Fruit fly (Drosophila melanogaster) whole organism, embryonic: ENCODE results near the gene CG31871.
A peak's percentile ranks its signal among the peaks of the same experiment; 100 is the strongest.

Experiments
- CG10147 ChIP-seq: fragments of 200-800 bp; sonication (Bioruptor generic); optimal IDR thresholded peaks from 2 replicates; lab custom pipeline; 2019; ENCODE audit warnings: missing biosample characterization, mild to moderate bottlenecking, missing genetic modification characterization, moderate library complexity
- CG15601 ChIP-seq: fragments of 200-800 bp; sonication (Bioruptor generic); optimal IDR thresholded peaks from 3 replicates; lab custom pipeline; 2019; ENCODE audit warnings: missing biosample characterization, mild to moderate bottlenecking, missing genetic modification characterization, moderate library complexity
- CG16813 ChIP-seq: fragments of 200-800 bp; sonication (Bioruptor generic); IDR thresholded peaks from 3 replicates; pipeline ENCODE4 v1.3.6; 2022; ENCODE audit warnings: missing biosample characterization, missing genetic modification characterization; ENCODE audit not compliant: partially characterized antibody
- CG17568 ChIP-seq: fragments of 200-800 bp; sonication (Bioruptor generic); optimal IDR thresholded peaks from 2 replicates; lab custom pipeline; 2018; ENCODE audit warnings: missing biosample characterization, mild to moderate bottlenecking, missing genetic modification characterization, moderate library complexity
- CG18011 ChIP-seq: fragments of 200-800 bp; sonication (Bioruptor generic); optimal IDR thresholded peaks from 2 replicates; lab custom pipeline; 2017; ENCODE audit warnings: missing biosample characterization, missing genetic modification characterization, mild to moderate bottlenecking, moderate library complexity, missing genotype
- CG18262 ChIP-seq: fragments of 200-800 bp; optimal IDR thresholded peaks from 3 replicates; lab custom pipeline; 2019; ENCODE audit warnings: missing biosample characterization, mild to moderate bottlenecking, missing genetic modification characterization, moderate library complexity
- CG32772 ChIP-seq: fragments of 200-800 bp; sonication (Bioruptor generic); IDR thresholded peaks from 2 replicates; pipeline ENCODE4 v1.3.6; 2022; ENCODE audit warnings: missing biosample characterization, missing genetic modification characterization
- CG3847 ChIP-seq: fragments of 200-800 bp; sonication (Bioruptor generic); IDR thresholded peaks from 2 replicates; pipeline ENCODE4 v1.3.6; 2022; ENCODE audit warnings: missing biosample characterization, missing genetic modification characterization
- CG43689 ChIP-seq: fragments of 200-800 bp; sonication (Bioruptor generic); IDR thresholded peaks from 2 replicates; pipeline ENCODE4 v1.3.6; 2022; ENCODE audit warnings: missing biosample characterization, missing genetic modification characterization
- CG4730 ChIP-seq: fragments of 200-800 bp; sonication (Bioruptor generic); IDR thresholded peaks from 2 replicates; pipeline ENCODE4 v1.3.6; 2022; ENCODE audit warnings: missing biosample characterization, missing genetic modification characterization
- CG5180 ChIP-seq: fragments of 200-800 bp; sonication (Bioruptor generic); optimal IDR thresholded peaks from 3 replicates; lab custom pipeline; 2017; ENCODE audit warnings: missing biosample characterization, missing genetic modification characterization, mild to moderate bottlenecking, moderate library complexity, missing genetic modification reagents
- CG7556 ChIP-seq: fragments of 200-800 bp; sonication (Bioruptor generic); optimal IDR thresholded peaks from 2 replicates; lab custom pipeline; 2017; ENCODE audit warnings: missing biosample characterization, mild to moderate bottlenecking, missing genetic modification characterization
- CG9215 ChIP-seq: fragments of 200-800 bp; sonication (Bioruptor generic); IDR thresholded peaks from 2 replicates; pipeline ENCODE4 v1.3.6; 2022; ENCODE audit warnings: missing biosample characterization, missing genetic modification characterization
- CG9932 ChIP-seq: fragments of 200-800 bp; sonication (Bioruptor generic); IDR thresholded peaks from 2 replicates; pipeline ENCODE4 v1.3.6; 2022; ENCODE audit warnings: missing biosample characterization, missing genetic modification characterization
- CTCF ChIP-seq: fragments of 200-800 bp; sonication (Bioruptor generic); optimal IDR thresholded peaks from 2 replicates; lab custom pipeline; 2017; ENCODE audit warnings: missing biosample characterization, mild to moderate bottlenecking, missing genetic modification characterization, moderate library complexity
- D19B ChIP-seq: fragments of 200-800 bp; sonication (Bioruptor generic); optimal IDR thresholded peaks from 2 replicates; lab custom pipeline; 2017; ENCODE audit warnings: missing biosample characterization, mild to moderate bottlenecking, missing genetic modification characterization
- Ets65A ChIP-seq: fragments of 200-800 bp; sonication (Bioruptor generic); peaks from one replicate; lab custom pipeline; 2016; ENCODE audit warnings: missing biosample characterization, missing genetic modification characterization
- Hsf ChIP-seq: fragments of 200-800 bp; sonication (Bioruptor generic); optimal IDR thresholded peaks from 3 replicates; lab custom pipeline; 2016; ENCODE audit warnings: missing biosample characterization, missing genetic modification characterization
- MESR4 ChIP-seq: fragments of 200-800 bp; sonication (Bioruptor generic); optimal IDR thresholded peaks from 2 replicates; lab custom pipeline; 2018; ENCODE audit warnings: missing biosample characterization, mild to moderate bottlenecking, missing genetic modification characterization, moderate library complexity
- NC2β ChIP-seq: fragments of 200-800 bp; sonication (Bioruptor generic); optimal IDR thresholded peaks from 2 replicates; lab custom pipeline; 2016; ENCODE audit warnings: missing biosample characterization, missing genetic modification characterization
- Optix ChIP-seq: fragments of 200-800 bp; sonication (Bioruptor generic); IDR thresholded peaks from 3 replicates; pipeline ENCODE4 v1.3.6; 2022; ENCODE audit warnings: missing biosample characterization, missing genetic modification characterization
- YL-1 ChIP-seq: fragments of 200-800 bp; sonication (Bioruptor generic); optimal IDR thresholded peaks from 3 replicates; lab custom pipeline; 2017; ENCODE audit warnings: missing biosample characterization, mild to moderate bottlenecking, missing genetic modification characterization
- al ChIP-seq: fragments of 200-800 bp; sonication (Bioruptor generic); IDR thresholded peaks from 2 replicates; pipeline ENCODE4 v1.3.6; 2022; ENCODE audit warnings: missing biosample characterization, missing genetic modification characterization
- aop ChIP-seq: fragments of 200-800 bp; sonication (Bioruptor generic); IDR thresholded peaks from 2 replicates; pipeline ENCODE4 v1.3.6; 2022; ENCODE audit warnings: missing biosample characterization, missing genetic modification characterization
- ato ChIP-seq: fragments of 200-800 bp; sonication (Bioruptor generic); IDR thresholded peaks from 2 replicates; pipeline ENCODE4 v1.3.6; 2022; ENCODE audit warnings: missing biosample characterization, missing genetic modification characterization; ENCODE audit not compliant: partially characterized antibody
- bab2 ChIP-seq: fragments of 200-800 bp; sonication (Bioruptor generic); optimal IDR thresholded peaks from 2 replicates; lab custom pipeline; 2016; ENCODE audit warnings: missing biosample characterization, missing genetic modification characterization
- btn ChIP-seq: fragments of 200-800 bp; sonication (Bioruptor generic); optimal IDR thresholded peaks from 2 replicates; lab custom pipeline; 2016; ENCODE audit warnings: missing biosample characterization, missing genetic modification characterization
- chm ChIP-seq: fragments of 200-800 bp; sonication (Bioruptor generic); IDR thresholded peaks from 2 replicates; pipeline ENCODE4 v1.3.6; 2022; ENCODE audit warnings: missing biosample characterization, missing genetic modification characterization
- crc ChIP-seq: fragments of 200-800 bp; sonication (Bioruptor generic); optimal IDR thresholded peaks from 2 replicates; lab custom pipeline; 2016; ENCODE audit warnings: missing biosample characterization, missing genetic modification characterization
- dysf ChIP-seq: fragments of 200-800 bp; sonication (Bioruptor generic); IDR thresholded peaks from 3 replicates; pipeline ENCODE4 v1.3.6; 2022; ENCODE audit warnings: missing biosample characterization, missing genetic modification characterization
- esg ChIP-seq: fragments of 200-800 bp; sonication (Bioruptor generic); conservative IDR thresholded peaks from 2 replicates; pipeline ENCODE4 v1.3.6; 2022; ENCODE audit warnings: missing biosample characterization, missing genetic modification characterization
- ftz-f1 ChIP-seq: fragments of 200-800 bp; sonication (Bioruptor generic); optimal IDR thresholded peaks from 2 replicates; lab custom pipeline; 2016; ENCODE audit warnings: missing biosample characterization, missing genetic modification characterization
- her ChIP-seq: fragments of 200-800 bp; sonication (Bioruptor generic); optimal IDR thresholded peaks from 2 replicates; lab custom pipeline; 2016; ENCODE audit warnings: missing biosample characterization, missing genetic modification characterization
- inv ChIP-seq: fragments of 200-800 bp; sonication (Bioruptor generic); IDR thresholded peaks from 2 replicates; pipeline ENCODE4 v1.3.6; 2022; ENCODE audit warnings: missing biosample characterization, missing genetic modification characterization; ENCODE audit not compliant: partially characterized antibody
- jing ChIP-seq: fragments of 200-800 bp; sonication (Bioruptor generic); optimal IDR thresholded peaks from 2 replicates; lab custom pipeline; 2018; ENCODE audit warnings: missing biosample characterization, mild to moderate bottlenecking, missing genetic modification characterization
- lola ChIP-seq, 3 experiments: fragments of >200 bp in 2 of 3; fragments of 200-800 bp in 1 of 3; sonication (Bioruptor generic) in 1 of 3; optimal IDR thresholded peaks; 2 replicates each; lab custom pipeline; 2017 to 2019; ENCODE audit warnings: missing biosample characterization in 3 of 3, missing genetic modification characterization in 3 of 3, mild to moderate bottlenecking in 1 of 3, moderate library complexity in 1 of 3
- lov ChIP-seq, 2 experiments: fragments of 200-800 bp in 1 of 2; fragments of >200 bp in 1 of 2; sonication (Bioruptor generic) in 1 of 2; IDR thresholded peaks in 1 of 2; optimal IDR thresholded peaks in 1 of 2; 2 replicates in 1 of 2; 3 replicates in 1 of 2; pipeline versions ENCODE4 v1.3.6 to Lab custom; 2017 to 2022; ENCODE audit warnings: missing biosample characterization in 1 of 2, missing genetic modification characterization in 1 of 2
- vvl ChIP-seq: fragments of 200-800 bp; sonication (Bioruptor generic); IDR thresholded peaks from 2 replicates; pipeline ENCODE4 v1.3.6; 2022; ENCODE audit warnings: missing biosample characterization, missing genetic modification characterization

CG31871 gene

dm6 chr2L:10616767-10617166 is 45.1 kb upstream of the CG31871 start (continued):
- TF ChIP-seq CG4730: peak; percentile 77

dm6 chr2L:10625935-10626334 is 35.9 kb upstream of the CG31871 start:
- peak; percentile 78 for TF ChIP-seq CTCF (GFP tag; lab: Kevin White, UChicago)
- no peak for TF ChIP-seq al (GFP tag; lab: Robert Waterston, UW)
- no peak for TF ChIP-seq CG9215 (GFP tag; lab: Robert Waterston, UW)
- TF ChIP-seq ftz-f1 (GFP tag; lab: Kevin White, UChicago): no peak
- TF ChIP-seq CG10147 (GFP tag; lab: Kevin White, UChicago): no peak
- no peak for TF ChIP-seq lov (optimal IDR thresholded peaks at IDR 0.05; lab: Kevin White, UChicago)
- no peak for TF ChIP-seq lov (GFP tag; IDR thresholded peaks at IDR 0.05; lab: Robert Waterston, UW)
- no peak for TF ChIP-seq dysf
- TF ChIP-seq Ets65A (GFP tag; lab: Kevin White, UChicago): peak; percentile 45

dm6 chr2L:10632702-10633101 is 29.2 kb upstream of the CG31871 start:
- TF ChIP-seq CG16813 (GFP tag; lab: Robert Waterston, UW) (no peak), MESR4 (GFP tag; lab: Kevin White, UChicago) (no peak), CG43689 (no peak), vvl (GFP tag; lab: Robert Waterston, UW) (no peak), NC2β (GFP tag; lab: Kevin White, UChicago) (no peak), CG9932 (GFP tag; lab: Robert Waterston, UW) (no peak), bab2 (GFP tag; lab: Kevin White, UChicago) (no peak), D19B (no peak), Optix (GFP tag; lab: Robert Waterston, UW) (no peak), CG32772 (GFP tag; lab: Robert Waterston, UW) (no peak), chm (no peak), esg (GFP tag; lab: Robert Waterston, UW) (no peak), inv (GFP tag; lab: Robert Waterston, UW) (no peak), CG3847 (no peak), aop (GFP tag; lab: Robert Waterston, UW) (no peak), CG17568 (no peak), Hsf (GFP tag; lab: Kevin White, UChicago) (no peak), CG7556 (GFP tag; lab: Kevin White, UChicago) (no peak), lola (GFP tag; optimal IDR thresholded peaks at IDR 0.05; lab: Kevin White, UChicago) (no peak)

- TF ChIP-seq jing (no peak), ato (GFP tag; lab: Robert Waterston, UW) (no peak), YL-1 (GFP tag; lab: Kevin White, UChicago) (no peak), Ets65A (GFP tag; lab: Kevin White, UChicago) (peak; percentile 81)
Observed at dm6 chr2L:10638371-10638770, 23.5 kb upstream of the CG31871 start, which contains the start of gene CG7329. CG7329 (minus strand) TSS chr2L:10638471.

dm6 chr2L:10639631-10640030 is 22.2 kb upstream of the CG31871 start, which contains the start of gene CG31872:
CG31872 (plus strand) TSS chr2L:10639931.
- TF ChIP-seq CG5180 (no peak), CG18011 (GFP tag; lab: Kevin White, UChicago) (no peak), CG15601 (tag; lab: Kevin White, UChicago) (no peak), crc (GFP tag; lab: Kevin White, UChicago) (no peak), her (no peak), CG18262 (tag; lab: Kevin White, UChicago) (no peak), btn (GFP tag; lab: Kevin White, UChicago) (no peak)
